Worm (Caenorhabditis elegans): ENCODE measurements around the gene C15H11.1.

Gene C15H11.1

DNA sequence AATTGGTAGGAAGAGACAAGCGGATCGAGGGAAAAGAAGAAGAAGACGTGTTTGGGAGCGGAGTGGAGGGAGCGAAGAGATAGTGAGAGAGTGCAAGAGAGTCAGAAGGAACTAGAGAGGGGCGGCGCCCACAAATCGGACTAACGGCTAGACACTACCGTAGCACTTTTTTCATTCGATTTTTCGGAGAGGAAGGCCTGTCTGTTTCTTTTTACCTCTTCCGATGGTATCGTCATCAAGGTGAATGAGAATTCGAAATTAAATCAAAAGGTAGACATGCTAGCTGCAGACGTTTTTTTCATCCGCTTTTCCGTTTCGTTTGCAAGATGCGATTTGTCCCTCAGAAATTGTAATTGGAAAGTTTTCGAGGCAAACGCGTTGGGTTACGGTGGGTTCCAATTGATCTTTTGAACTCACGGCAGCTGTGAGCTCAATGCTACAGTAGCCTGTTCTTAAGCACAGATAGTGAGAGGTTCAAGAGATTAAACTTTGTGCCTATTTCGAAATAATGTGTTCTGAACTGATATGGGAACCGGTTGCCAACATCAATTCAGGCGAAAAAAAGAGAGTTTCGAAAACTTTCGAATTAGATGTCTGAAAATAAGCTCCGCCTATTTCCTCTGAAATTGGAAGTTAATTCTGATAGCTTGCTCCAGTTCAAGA, 28.9 kb upstream of the C15H11.1 start:
- no peak for TF ChIP-seq flt-1 (GFP tag; IDR thresholded peaks at IDR 0.05)
- no peak for TF ChIP-seq ref-1 (GFP tag; conservative IDR thresholded peaks at IDR 0.05)
- no peak for TF ChIP-seq cog-1 (tag; optimal IDR thresholded peaks at IDR 0.05)
- no peak for TF ChIP-seq tab-1 (GFP tag; IDR thresholded peaks at IDR 0.05)
- no peak for TF ChIP-seq klf-2 (GFP tag; conservative IDR thresholded peaks at IDR 0.05)
- TF ChIP-seq med-1 (GFP tag; optimal IDR thresholded peaks at IDR 0.05; ENCODE audit: insufficient read depth), result no peak
- no peak for TF ChIP-seq T22C8.4 (GFP tag; IDR thresholded peaks at IDR 0.05)
- no peak for TF ChIP-seq ztf-23 (GFP tag; IDR thresholded peaks at IDR 0.05)
- no peak for TF ChIP-seq ztf-29 (GFP tag; IDR thresholded peaks at IDR 0.05)

DNA sequence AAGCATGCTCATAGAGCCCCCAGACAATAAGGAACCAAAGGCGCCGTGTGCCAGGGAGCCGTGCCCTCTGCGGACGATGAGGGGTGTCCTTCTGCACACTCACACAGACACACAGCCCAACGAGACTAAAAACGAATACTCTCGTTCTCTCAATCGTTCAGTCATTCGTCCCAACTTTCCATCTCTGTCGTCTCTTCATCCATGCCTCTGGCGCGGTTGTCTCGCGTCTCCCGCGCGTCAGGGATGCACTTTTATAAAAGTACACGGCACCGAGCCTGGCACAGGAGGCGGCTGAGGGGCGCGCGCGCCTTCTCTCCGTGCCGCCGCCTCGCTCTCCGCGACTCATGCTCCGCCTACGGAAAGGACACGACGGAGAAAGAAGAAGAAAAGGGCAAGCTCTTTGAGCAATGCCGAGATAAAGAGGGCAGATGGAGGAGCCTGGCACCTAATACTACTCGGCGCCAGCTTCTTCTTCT, 27.1 kb upstream of the C15H11.1 start:
- TF ChIP-seq klf-2 (GFP tag; conservative IDR thresholded peaks at IDR 0.05) (no peak), ztf-29 (GFP tag; IDR thresholded peaks at IDR 0.05) (no peak), flt-1 (GFP tag; IDR thresholded peaks at IDR 0.05) (no peak), ztf-23 (GFP tag; IDR thresholded peaks at IDR 0.05) (no peak), tab-1 (GFP tag; IDR thresholded peaks at IDR 0.05) (no peak), T22C8.4 (GFP tag; IDR thresholded peaks at IDR 0.05) (no peak), ref-1 (GFP tag; conservative IDR thresholded peaks at IDR 0.05) (no peak), cog-1 (tag; optimal IDR thresholded peaks at IDR 0.05) (no peak), med-1 (GFP tag; optimal IDR thresholded peaks at IDR 0.05; ENCODE audit: insufficient read depth) (no peak)

DNA sequence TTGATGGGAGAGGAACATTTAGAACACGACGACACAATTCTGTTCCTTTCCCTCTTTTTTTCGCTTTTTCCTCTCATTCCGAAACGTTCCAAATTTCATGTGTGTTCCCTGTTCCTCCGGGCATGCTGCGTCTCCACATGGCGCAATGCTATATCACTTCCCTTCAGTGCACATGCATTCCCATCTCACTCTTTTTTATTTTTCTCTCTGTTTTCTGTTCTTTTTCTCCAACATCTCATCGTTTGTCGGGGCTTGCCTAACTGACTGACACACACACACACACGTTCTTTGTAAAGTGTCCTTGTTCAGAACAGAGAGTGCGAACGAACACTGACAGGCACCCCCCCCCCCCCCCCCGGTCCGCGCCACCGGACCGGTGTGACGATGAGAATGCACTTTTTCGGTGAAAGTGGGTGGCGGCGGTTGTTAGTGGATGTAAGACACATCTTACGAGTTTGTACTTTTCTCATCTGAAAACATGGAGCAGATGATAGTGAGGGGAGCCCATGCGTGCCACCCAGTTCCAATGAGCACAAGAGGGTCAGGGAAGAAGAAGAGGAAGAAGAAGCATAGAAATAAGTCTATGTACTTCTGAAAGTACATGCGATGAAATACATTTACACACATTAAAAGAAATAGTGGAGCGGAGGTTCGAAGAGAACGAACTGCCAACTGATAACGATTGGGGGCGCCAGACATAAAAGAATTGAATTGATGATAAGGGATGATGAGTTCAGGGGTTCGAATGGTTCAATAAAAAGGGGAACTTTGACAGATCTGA, 25.1 kb upstream of the C15H11.1 start:
- TF ChIP-seq T22C8.4 (GFP tag; IDR thresholded peaks at IDR 0.05) (no peak), klf-2 (GFP tag; conservative IDR thresholded peaks at IDR 0.05) (no peak), ref-1 (GFP tag; conservative IDR thresholded peaks at IDR 0.05) (no peak), med-1 (GFP tag; optimal IDR thresholded peaks at IDR 0.05; ENCODE audit: insufficient read depth) (no peak), flt-1 (GFP tag; IDR thresholded peaks at IDR 0.05) (no peak), cog-1 (tag; optimal IDR thresholded peaks at IDR 0.05) (no peak), tab-1 (GFP tag; IDR thresholded peaks at IDR 0.05) (no peak), ztf-23 (GFP tag; IDR thresholded peaks at IDR 0.05) (no peak), ztf-29 (GFP tag; IDR thresholded peaks at IDR 0.05) (no peak)

DNA sequence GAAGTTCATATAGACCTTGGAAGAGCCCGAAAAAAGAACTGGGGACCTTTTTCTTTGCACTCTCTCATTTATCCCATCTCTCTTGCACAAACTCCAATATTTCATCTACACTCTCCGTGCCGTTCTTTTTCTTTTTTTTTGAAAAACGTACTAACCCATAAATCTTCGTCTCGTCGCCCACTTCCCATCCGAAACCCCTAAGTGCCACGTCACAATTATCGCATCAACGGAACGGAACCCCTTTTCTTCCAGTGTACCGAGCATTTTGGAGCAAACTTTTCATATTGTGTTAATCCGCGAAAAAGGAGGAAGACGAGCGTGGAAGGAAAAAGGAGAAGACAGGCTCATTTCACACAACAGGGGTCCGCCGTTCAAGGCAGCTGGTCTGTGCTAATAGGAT, 24.2 kb upstream of the C15H11.1 start:
- TF ChIP-seq flt-1 (GFP tag; IDR thresholded peaks at IDR 0.05), result no peak
- TF ChIP-seq ztf-29 (GFP tag; IDR thresholded peaks at IDR 0.05), result no peak
- TF ChIP-seq T22C8.4 (GFP tag; IDR thresholded peaks at IDR 0.05), result no peak
- TF ChIP-seq ztf-23 (GFP tag; IDR thresholded peaks at IDR 0.05), result no peak
- no peak for TF ChIP-seq klf-2 (GFP tag; conservative IDR thresholded peaks at IDR 0.05)
- TF ChIP-seq tab-1 (GFP tag; IDR thresholded peaks at IDR 0.05), result no peak
- TF ChIP-seq ref-1 (GFP tag; conservative IDR thresholded peaks at IDR 0.05), result no peak
- TF ChIP-seq cog-1 (tag; optimal IDR thresholded peaks at IDR 0.05), result no peak
- no peak for TF ChIP-seq med-1 (GFP tag; optimal IDR thresholded peaks at IDR 0.05; ENCODE audit: insufficient read depth)

DNA sequence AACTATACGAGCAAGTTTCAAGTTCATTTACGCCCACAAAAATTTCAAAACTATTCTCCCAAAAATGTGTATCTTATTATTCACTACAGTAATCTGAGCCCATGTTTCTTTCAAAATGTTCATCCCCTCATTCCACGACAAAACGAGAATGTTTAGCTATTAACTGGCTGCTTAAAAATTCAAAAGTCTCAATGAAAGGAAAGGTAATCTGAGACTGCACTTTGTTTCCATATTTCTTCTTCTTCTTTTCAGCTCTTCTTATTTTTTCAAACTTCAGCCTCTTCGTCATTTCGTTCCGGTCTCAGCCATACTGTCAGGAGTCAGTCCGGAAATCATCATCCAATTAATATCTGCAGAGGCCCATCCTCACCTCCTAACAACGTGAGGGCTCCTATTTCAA, 20.8 kb upstream of the C15H11.1 start, which contains the start of gene unc-39:
TSS of gene unc-39 (plus strand) at position 301 of the 400 bp plus-strand sequence.
- TF ChIP-seq cog-1 (tag; optimal IDR thresholded peaks at IDR 0.05) (no peak), klf-2 (GFP tag; conservative IDR thresholded peaks at IDR 0.05) (no peak), med-1 (GFP tag; optimal IDR thresholded peaks at IDR 0.05; ENCODE audit: insufficient read depth) (no peak), T22C8.4 (GFP tag; IDR thresholded peaks at IDR 0.05) (no peak), ztf-23 (GFP tag; IDR thresholded peaks at IDR 0.05) (no peak), flt-1 (GFP tag; IDR thresholded peaks at IDR 0.05) (no peak), ztf-29 (GFP tag; IDR thresholded peaks at IDR 0.05) (no peak), ref-1 (GFP tag; conservative IDR thresholded peaks at IDR 0.05) (no peak), tab-1 (GFP tag; IDR thresholded peaks at IDR 0.05) (no peak)

DNA sequence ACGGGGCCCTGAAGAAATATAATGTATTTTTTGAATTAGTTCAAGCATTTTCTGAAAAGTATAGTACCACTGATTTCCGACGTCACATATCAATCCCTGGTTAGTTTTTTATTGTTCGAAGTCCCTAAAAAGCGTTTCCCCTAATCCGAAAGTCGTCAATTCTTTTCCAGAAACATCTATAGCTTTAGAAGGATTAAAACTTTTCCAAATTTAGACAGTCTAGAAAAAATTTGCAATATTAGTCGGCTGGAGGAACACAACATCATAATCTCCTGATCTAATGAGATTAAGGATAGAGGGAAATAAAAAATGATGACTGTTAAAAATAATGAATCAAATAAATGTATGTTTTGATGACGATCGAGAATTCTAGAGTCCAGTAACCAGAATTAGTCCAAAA, 15.6 kb upstream of the C15H11.1 start:
- no peak for TF ChIP-seq klf-2 (GFP tag; conservative IDR thresholded peaks at IDR 0.05)
- no peak for TF ChIP-seq ztf-23 (GFP tag; IDR thresholded peaks at IDR 0.05)
- no peak for TF ChIP-seq med-1 (GFP tag; optimal IDR thresholded peaks at IDR 0.05; ENCODE audit: insufficient read depth)
- no peak for TF ChIP-seq flt-1 (GFP tag; IDR thresholded peaks at IDR 0.05)
- TF ChIP-seq tab-1 (GFP tag; IDR thresholded peaks at IDR 0.05), result no peak
- TF ChIP-seq ref-1 (GFP tag; conservative IDR thresholded peaks at IDR 0.05), result no peak
- no peak for TF ChIP-seq cog-1 (tag; optimal IDR thresholded peaks at IDR 0.05)
- no peak for TF ChIP-seq T22C8.4 (GFP tag; IDR thresholded peaks at IDR 0.05)
- TF ChIP-seq ztf-29 (GFP tag; IDR thresholded peaks at IDR 0.05), result no peak

DNA sequence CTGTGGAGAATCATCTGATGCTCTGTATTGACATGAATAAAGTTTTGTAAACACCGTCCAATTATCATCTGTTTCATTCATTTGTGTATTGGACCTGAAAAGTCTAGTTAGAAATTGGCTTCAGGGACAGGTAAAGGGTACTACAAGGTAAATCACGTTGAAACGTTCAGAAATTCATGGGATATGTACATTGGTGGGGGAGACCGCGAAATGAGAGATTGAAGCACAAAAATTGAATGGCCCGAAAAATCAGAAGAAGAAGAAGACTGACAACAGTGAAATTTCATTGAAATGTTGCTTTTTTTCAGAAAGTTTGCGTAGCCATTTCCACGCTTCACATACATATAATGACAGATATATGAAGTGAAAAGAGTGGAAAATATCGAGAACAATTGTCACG, 14.6 kb upstream of the C15H11.1 start, which contains the start of gene npr-43:
TSS of gene npr-43 (minus strand) at position 101 of the 400 bp plus-strand sequence.
- TF ChIP-seq med-1 (GFP tag; optimal IDR thresholded peaks at IDR 0.05; ENCODE audit: insufficient read depth) (no peak), tab-1 (GFP tag; IDR thresholded peaks at IDR 0.05) (no peak), T22C8.4 (GFP tag; IDR thresholded peaks at IDR 0.05) (no peak), ztf-29 (GFP tag; IDR thresholded peaks at IDR 0.05) (no peak), flt-1 (GFP tag; IDR thresholded peaks at IDR 0.05) (no peak)

DNA sequence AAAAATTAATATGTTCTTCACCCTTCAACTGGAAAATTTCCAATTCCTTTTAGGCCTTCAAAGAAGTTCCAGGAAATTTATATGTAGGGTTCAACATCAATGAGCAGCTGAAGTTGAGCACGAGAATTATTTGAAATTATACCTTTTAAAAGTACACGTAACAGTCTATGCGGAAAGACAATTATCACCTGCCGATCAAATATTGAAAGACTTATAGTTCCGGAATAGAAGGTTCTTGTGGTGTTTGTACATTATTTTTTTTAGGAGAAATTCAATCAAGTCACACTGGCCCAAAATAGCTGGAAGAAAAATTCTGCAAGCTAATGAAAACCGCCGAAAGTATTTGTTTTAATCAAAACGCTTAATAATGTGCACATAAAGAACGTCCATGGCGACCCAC, 13.4 kb upstream of the C15H11.1 start:
- no peak for TF ChIP-seq ztf-23 (GFP tag; IDR thresholded peaks at IDR 0.05)
- no peak for TF ChIP-seq klf-2 (GFP tag; conservative IDR thresholded peaks at IDR 0.05)

DNA sequence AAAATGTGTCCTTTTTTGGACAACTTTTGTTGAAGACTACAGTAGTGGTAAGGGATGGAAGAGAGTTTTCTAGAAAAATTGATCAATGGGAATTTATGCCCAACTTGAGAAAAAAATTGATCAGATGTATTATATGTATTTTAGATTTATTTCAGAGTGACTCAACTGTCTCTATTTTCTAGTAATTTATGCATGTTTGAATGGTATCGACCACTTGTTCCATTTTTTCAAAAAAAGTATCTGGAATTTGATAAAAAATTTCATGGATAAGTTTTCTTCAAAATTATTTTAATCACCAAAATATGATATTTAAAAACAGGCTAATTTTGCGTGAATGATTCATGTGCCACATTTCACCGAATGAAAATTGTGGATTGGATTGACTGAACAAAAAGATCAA, 1.8 kb upstream of the C15H11.1 start, which contains the start of gene C15H11.10:
TSS of gene C15H11.10 (plus strand) at position 301 of the 400 bp plus-strand sequence.
- TF ChIP-seq ref-1 (GFP tag; conservative IDR thresholded peaks at IDR 0.05) (no peak), ztf-29 (GFP tag; IDR thresholded peaks at IDR 0.05) (no peak), tab-1 (GFP tag; IDR thresholded peaks at IDR 0.05) (no peak), flt-1 (GFP tag; IDR thresholded peaks at IDR 0.05) (no peak), cog-1 (tag; optimal IDR thresholded peaks at IDR 0.05) (no peak)
